Fruit fly (Drosophila melanogaster) whole organism, embryonic: ENCODE data around the gene CG43060.
A peak's percentile ranks its signal among the peaks of the same experiment; 100 is the strongest.

Experiments used
- Atf6 ChIP-seq: fragments of 200-800 bp; sonication (Bioruptor generic); IDR thresholded peaks from 2 replicates; pipeline ENCODE4 v1.3.6; 2022; ENCODE audit warnings: missing biosample characterization, missing genetic modification characterization
- CG10321 ChIP-seq: fragments of 200-800 bp; sonication (Bioruptor generic); IDR thresholded peaks from 2 replicates; pipeline ENCODE4 v1.3.6; 2022; ENCODE audit warnings: missing biosample characterization, missing genetic modification characterization
- CG10543 ChIP-seq: fragments of 200-800 bp; sonication (Bioruptor generic); optimal IDR thresholded peaks from 3 replicates; lab custom pipeline; 2017; ENCODE audit warnings: missing biosample characterization, mild to moderate bottlenecking, missing genetic modification characterization, moderate library complexity
- CG11695 ChIP-seq: fragments of 200-800 bp; sonication (Bioruptor generic); IDR thresholded peaks from 3 replicates; pipeline ENCODE4 v1.3.6; 2022; ENCODE audit warnings: missing biosample characterization, missing genetic modification characterization
- CG17359 ChIP-seq: fragments of 200-800 bp; sonication (Bioruptor generic); optimal IDR thresholded peaks from 3 replicates; lab custom pipeline; 2018; ENCODE audit warnings: missing biosample characterization, mild to moderate bottlenecking, missing genetic modification characterization, moderate library complexity
- CG17361 ChIP-seq: fragments of 200-800 bp; sonication (Bioruptor generic); IDR thresholded peaks from 3 replicates; pipeline ENCODE4 v1.3.6; 2022; ENCODE audit warnings: missing biosample characterization, missing genetic modification characterization
- CG18476 ChIP-seq: fragments of 200-800 bp; sonication (Bioruptor generic); optimal IDR thresholded peaks from 2 replicates; lab custom pipeline; 2016; ENCODE audit warnings: missing biosample characterization, mild to moderate bottlenecking, missing genetic modification characterization
- CG18619 ChIP-seq: fragments of 200-800 bp; sonication (Bioruptor generic); optimal IDR thresholded peaks from 3 replicates; lab custom pipeline; 2017; ENCODE audit warnings: missing biosample characterization, mild to moderate bottlenecking, missing genetic modification characterization
- CG2199 ChIP-seq: fragments of 200-800 bp; sonication (Bioruptor generic); IDR thresholded peaks from 3 replicates; pipeline ENCODE4 v1.3.6; 2022; ENCODE audit warnings: missing biosample characterization, missing genetic modification characterization
- CG3163 ChIP-seq: fragments of 200-800 bp; sonication (Bioruptor generic); optimal IDR thresholded peaks from 3 replicates; lab custom pipeline; 2016; ENCODE audit warnings: missing biosample characterization, missing genetic modification characterization
- CG3281 ChIP-seq: fragments of 200-800 bp; sonication (Bioruptor generic); optimal IDR thresholded peaks from 3 replicates; lab custom pipeline; 2017; ENCODE audit warnings: missing biosample characterization, mild to moderate bottlenecking, missing genetic modification characterization
- CG33557 ChIP-seq: fragments of 200-800 bp; sonication (Bioruptor generic); optimal IDR thresholded peaks from 2 replicates; lab custom pipeline; 2019; ENCODE audit warnings: missing biosample characterization, mild to moderate bottlenecking, missing genetic modification characterization, moderate library complexity
- CG34224 ChIP-seq: fragments of 200-800 bp; sonication (Bioruptor generic); IDR thresholded peaks from 3 replicates; pipeline ENCODE4 v1.3.6; 2022; ENCODE audit warnings: missing biosample characterization, missing genetic modification characterization; ENCODE audit not compliant: partially characterized antibody
- CG3995 ChIP-seq: fragments of 200-800 bp; sonication (Bioruptor generic); optimal IDR thresholded peaks from 3 replicates; lab custom pipeline; 2016; ENCODE audit warnings: missing biosample characterization, missing genetic modification characterization
- CG4730 ChIP-seq: fragments of 200-800 bp; sonication (Bioruptor generic); IDR thresholded peaks from 2 replicates; pipeline ENCODE4 v1.3.6; 2022; ENCODE audit warnings: missing biosample characterization, missing genetic modification characterization
- CG6272 ChIP-seq: fragments of 200-800 bp; sonication (Bioruptor generic); IDR thresholded peaks from 2 replicates; pipeline ENCODE4 v1.3.6; 2022; ENCODE audit warnings: missing biosample characterization, missing genetic modification characterization
- CG7786 ChIP-seq: fragments of 200-800 bp; sonication (Bioruptor generic); optimal IDR thresholded peaks from 2 replicates; lab custom pipeline; 2016; ENCODE audit warnings: missing biosample characterization, missing genetic modification characterization
- CG7839 ChIP-seq: fragments of 200-800 bp; sonication (Bioruptor generic); optimal IDR thresholded peaks from 3 replicates; lab custom pipeline; 2018; ENCODE audit warnings: missing biosample characterization, mild to moderate bottlenecking, missing genetic modification characterization, moderate library complexity
- CG7963 ChIP-seq: fragments of 200-800 bp; sonication (Bioruptor generic); IDR thresholded peaks from 3 replicates; pipeline ENCODE4 v1.3.6; 2022; ENCODE audit warnings: missing biosample characterization, missing genetic modification characterization; ENCODE audit not compliant: partially characterized antibody
- CG8359 ChIP-seq: fragments of 200-800 bp; sonication (Bioruptor generic); optimal IDR thresholded peaks from 2 replicates; lab custom pipeline; 2017; ENCODE audit warnings: missing biosample characterization, mild to moderate bottlenecking, missing genetic modification characterization, borderline replicate concordance
- Dref ChIP-seq: fragments of 200-800 bp; sonication (Bioruptor generic); IDR thresholded peaks from 2 replicates; pipeline ENCODE4 v1.3.6; 2022; ENCODE audit warnings: missing biosample characterization, missing genetic modification characterization
- E2f1 ChIP-seq: fragments of 200-800 bp; sonication (Bioruptor generic); IDR thresholded peaks from 2 replicates; pipeline ENCODE4 v1.3.6; 2022; ENCODE audit warnings: missing biosample characterization, missing genetic modification characterization
- Eip74EF ChIP-seq, 2 experiments: fragments of 200-800 bp in 1 of 2; fragments of >200 bp in 1 of 2; sonication (Bioruptor generic) in 1 of 2; optimal IDR thresholded peaks; 2 replicates each; lab custom pipeline; 2017 to 2019; ENCODE audit warnings: missing biosample characterization in 2 of 2, missing genetic modification characterization in 2 of 2, mild to moderate bottlenecking in 1 of 2, moderate library complexity in 1 of 2
- H15 ChIP-seq: fragments of 200-800 bp; sonication (Bioruptor generic); IDR thresholded peaks from 3 replicates; pipeline ENCODE4 v1.3.6; 2022; ENCODE audit warnings: missing biosample characterization, missing genetic modification characterization
- Hand ChIP-seq: fragments of 200-800 bp; sonication (Bioruptor generic); optimal IDR thresholded peaks from 2 replicates; lab custom pipeline; 2017; ENCODE audit warnings: mild to moderate bottlenecking, missing biosample characterization, missing genetic modification reagents, missing genetic modification characterization
- Hr3 ChIP-seq: fragments of 200-800 bp; sonication (Bioruptor generic); optimal IDR thresholded peaks from 3 replicates; lab custom pipeline; 2016; ENCODE audit warnings: missing biosample characterization, missing genetic modification characterization
- Hr78 ChIP-seq, 2 experiments: fragments of 200-800 bp in 1 of 2; fragments of >200 bp in 1 of 2; sonication (Bioruptor generic) in 1 of 2; optimal IDR thresholded peaks; 2 replicates each; lab custom pipeline; 2017 to 2019; ENCODE audit warnings: missing biosample characterization in 2 of 2, missing genetic modification characterization in 2 of 2, mild to moderate bottlenecking in 1 of 2, moderate library complexity in 1 of 2
- NfI ChIP-seq: fragments of 200-800 bp; sonication (Bioruptor generic); optimal IDR thresholded peaks from 3 replicates; lab custom pipeline; 2018; ENCODE audit warnings: missing biosample characterization, mild to moderate bottlenecking, missing genetic modification characterization, moderate library complexity
- Stat92E ChIP-seq, 3 experiments: fragments of >200 bp in 2 of 3; fragments of 200-800 bp in 1 of 3; sonication (Bioruptor generic) in 1 of 3; optimal IDR thresholded peaks; 2 replicates each; lab custom pipeline; 2017 to 2019; ENCODE audit warnings: missing biosample characterization in 3 of 3, missing genetic modification characterization in 3 of 3, mild to moderate bottlenecking in 1 of 3, moderate library complexity in 1 of 3
- ara ChIP-seq: fragments of 200-800 bp; sonication (Bioruptor generic); IDR thresholded peaks from 2 replicates; pipeline ENCODE4 v1.3.6; 2022; ENCODE audit warnings: missing biosample characterization, missing genetic modification characterization
- az2 ChIP-seq: fragments of 200-800 bp; sonication (Bioruptor generic); optimal IDR thresholded peaks from 3 replicates; lab custom pipeline; 2016; ENCODE audit warnings: missing biosample characterization, missing genetic modification characterization
- dan ChIP-seq: fragments of 200-800 bp; sonication (Bioruptor generic); IDR thresholded peaks from 2 replicates; pipeline ENCODE4 v1.3.6; 2022; ENCODE audit warnings: missing biosample characterization, missing genetic modification characterization
- en ChIP-seq: fragments of 200-800 bp; sonication (Bioruptor generic); optimal IDR thresholded peaks from 2 replicates; lab custom pipeline; 2016; ENCODE audit warnings: missing biosample characterization, missing genetic modification characterization
- exex ChIP-seq: fragments of 200-800 bp; sonication (Bioruptor generic); optimal IDR thresholded peaks from 4 replicates; lab custom pipeline; 2018; ENCODE audit warnings: missing biosample characterization, mild to moderate bottlenecking, missing genetic modification characterization, moderate library complexity
- fd64A ChIP-seq: fragments of 200-800 bp; sonication (Bioruptor generic); optimal IDR thresholded peaks from 3 replicates; lab custom pipeline; 2018; ENCODE audit warnings: missing biosample characterization, mild to moderate bottlenecking, missing genetic modification characterization
- grau ChIP-seq: fragments of 200-800 bp; optimal IDR thresholded peaks from 3 replicates; lab custom pipeline; 2019; ENCODE audit warnings: missing biosample characterization, mild to moderate bottlenecking, missing genetic modification characterization, moderate library complexity
- lmd ChIP-seq: fragments of 200-800 bp; sonication (Bioruptor generic); IDR thresholded peaks from 2 replicates; pipeline ENCODE4 v1.3.6; 2022; ENCODE audit warnings: missing biosample characterization, missing genetic modification characterization
- pan ChIP-seq, 4 experiments: fragments of >200 bp in 3 of 4; fragments of 200-800 bp in 1 of 4; sonication (Bioruptor generic) in 1 of 4; optimal IDR thresholded peaks in 3 of 4; IDR thresholded peaks in 1 of 4; 2 replicates each; pipeline versions ENCODE4 v1.3.6 to Lab custom; 2017 to 2022; ENCODE audit warnings: missing biosample characterization in 2 of 4, missing genetic modification characterization in 2 of 4, mixed read lengths in 1 of 4
- pita ChIP-seq: fragments of 200-800 bp; sonication (Bioruptor generic); optimal IDR thresholded peaks from 2 replicates; lab custom pipeline; 2017; ENCODE audit warnings: missing biosample characterization, mild to moderate bottlenecking, missing genetic modification characterization
- pum ChIP-seq: fragments of 200-800 bp; sonication (Bioruptor generic); optimal IDR thresholded peaks from 2 replicates; lab custom pipeline; 2016; ENCODE audit warnings: missing biosample characterization, missing genetic modification characterization
- salm ChIP-seq: fragments of 200-800 bp; sonication (Bioruptor generic); optimal IDR thresholded peaks from 2 replicates; lab custom pipeline; 2018; ENCODE audit warnings: missing biosample characterization, mild to moderate bottlenecking, missing genetic modification characterization
- trem ChIP-seq: fragments of 200-800 bp; optimal IDR thresholded peaks from 3 replicates; lab custom pipeline; 2019; ENCODE audit warnings: missing biosample characterization, mild to moderate bottlenecking, missing genetic modification characterization, moderate library complexity
- zen ChIP-seq: fragments of 200-800 bp; sonication (Bioruptor generic); optimal IDR thresholded peaks from 3 replicates; lab custom pipeline; 2018; ENCODE audit warnings: missing biosample characterization, mild to moderate bottlenecking, missing genetic modification characterization, moderate library complexity

CG43060 gene

DNA sequence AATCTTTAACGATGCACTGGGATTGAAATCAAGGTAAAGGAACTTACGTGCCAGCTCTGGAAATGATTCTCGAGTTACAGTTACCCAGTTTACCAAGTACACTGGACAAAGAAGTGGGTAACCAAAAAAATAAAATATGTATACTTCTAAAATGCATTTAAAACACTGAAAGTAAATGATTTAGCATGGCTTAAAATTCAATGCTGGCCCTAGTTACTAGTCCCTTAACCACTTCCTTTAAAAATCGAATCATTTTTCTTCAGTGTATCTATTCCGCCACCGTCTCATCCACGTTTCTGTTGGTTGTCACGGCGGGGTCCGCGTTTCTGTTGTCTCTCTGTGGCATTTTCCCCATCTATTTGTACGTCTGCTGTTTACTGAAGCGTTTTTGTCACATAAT, 31.6 kb downstream of the CG43060 start (continued):
- no peak for TF ChIP-seq CG10543 (GFP tag; lab: Kevin White, UChicago)
- no peak for TF ChIP-seq CG7963
- TF ChIP-seq NfI (GFP tag; lab: Kevin White, UChicago): no peak
- no peak for TF ChIP-seq salm (tag; lab: Kevin White, UChicago)
- TF ChIP-seq lmd (GFP tag; lab: Robert Waterston, UW): peak; percentile 41
- no peak for TF ChIP-seq Hr3
- no peak for TF ChIP-seq exex (tag; lab: Kevin White, UChicago)
- no peak for TF ChIP-seq CG3163 (GFP tag; lab: Kevin White, UChicago)
- peak; percentile 37; the same call in 1 of the 3 replicates for TF ChIP-seq CG11695
- peak; percentile 56 for TF ChIP-seq CG7839 (tag; lab: Kevin White, UChicago)
- no peak for TF ChIP-seq CG10321 (GFP tag; lab: Robert Waterston, UW)
- no peak for TF ChIP-seq CG17361 (GFP tag; lab: Robert Waterston, UW)
- TF ChIP-seq zen: no peak
- TF ChIP-seq CG3995 (GFP tag; lab: Kevin White, UChicago): no peak
- no peak for TF ChIP-seq pum
- TF ChIP-seq en: peak; percentile 17
- no peak for TF ChIP-seq CG33557 (GFP tag; lab: Kevin White, UChicago)
- no peak for TF ChIP-seq Eip74EF (GFP tag; optimal IDR thresholded peaks at IDR 0.05; lab: Kevin White, UChicago)
- TF ChIP-seq trem (tag; lab: Kevin White, UChicago): no peak
- TF ChIP-seq CG18619: peak; percentile 7
- peak; percentile 49 for TF ChIP-seq Atf6 (GFP tag; lab: Robert Waterston, UW)
- TF ChIP-seq H15 (GFP tag; lab: Robert Waterston, UW): no peak
- peak; percentile 2 for TF ChIP-seq az2 (GFP tag; lab: Kevin White, UChicago)
- no peak for TF ChIP-seq pita (GFP tag; lab: Kevin White, UChicago)
- TF ChIP-seq ara (GFP tag; lab: Robert Waterston, UW): peak; percentile 60
- no peak for TF ChIP-seq fd64A (GFP tag; lab: Kevin White, UChicago)
- TF ChIP-seq CG7786 (GFP tag; lab: Kevin White, UChicago): peak; percentile 4
- no peak for TF ChIP-seq CG8359
- TF ChIP-seq CG4730 (GFP tag; lab: Robert Waterston, UW): no peak
- no peak for TF ChIP-seq Hr78 (GFP tag; optimal IDR thresholded peaks at IDR 0.05; lab: Kevin White, UChicago)
- no peak for TF ChIP-seq CG34224
- no peak for TF ChIP-seq pan (optimal IDR thresholded peaks at IDR 0.05; lab: Kevin White, UChicago)
- peak in 1 of 2 experiments; percentile 39 for TF ChIP-seq pan (GFP tag; optimal IDR thresholded peaks at IDR 0.05 in 1 of 2, IDR thresholded peaks at IDR 0.05 in 1 of 2)
- TF ChIP-seq CG3281 (GFP tag; lab: Kevin White, UChicago): peak; percentile 35
- no peak for TF ChIP-seq CG6272 (GFP tag; lab: Robert Waterston, UW)
- TF ChIP-seq CG2199 (GFP tag; lab: Robert Waterston, UW): no peak
- no peak for TF ChIP-seq dan (GFP tag; lab: Robert Waterston, UW)

DNA sequence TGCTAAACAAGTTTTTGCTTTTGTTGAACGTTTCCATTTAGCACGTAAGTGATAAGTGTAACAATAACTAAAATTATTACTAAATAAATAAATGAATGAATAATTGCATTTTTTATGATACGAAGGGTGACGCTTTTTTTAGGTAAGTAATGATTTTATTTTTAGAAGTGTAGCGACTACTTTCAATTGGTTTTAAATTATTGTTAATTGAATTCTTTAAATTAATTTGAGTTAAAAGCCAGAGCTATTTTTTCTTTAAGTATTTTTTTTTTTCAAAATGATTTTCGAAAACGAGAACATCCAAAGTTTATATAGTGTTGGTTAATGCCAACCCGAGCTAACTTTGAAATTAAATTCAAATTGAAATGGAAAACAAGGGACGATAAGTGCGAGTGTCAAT, 45.9 kb downstream of the CG43060 start, which contains the start of gene CG7910:
Gene CG7910, plus strand, starts transcription at position 301 of the 400 bp plus-strand sequence.
- TF ChIP-seq Hand (GFP tag; lab: Kevin White, UChicago) (no peak), grau (tag; lab: Kevin White, UChicago) (no peak), Stat92E (GFP tag; optimal IDR thresholded peaks at IDR 0.05; lab: Kevin White, UChicago) (no peak), Dref (GFP tag; lab: Robert Waterston, UW) (no peak), CG18476 (GFP tag; lab: Kevin White, UChicago) (no peak), E2f1 (no peak), CG17359 (tag; lab: Kevin White, UChicago) (no peak)
